Worm (Caenorhabditis elegans): ENCODE data around the gene nid-1.

- TF ChIP-seq dao-5 (tag; optimal IDR thresholded peaks at IDR 0.05) (no peak), him-1 (tag; optimal IDR thresholded peaks at IDR 0.05) (no peak)
These were observed 14.1 kb upstream of the nid-1 start, which contains the start of gene ttbk-7 for ce11 chrV:12895772-12896171.
